Fruit fly (Drosophila melanogaster): ENCODE results near the gene Las.

Gene Las

dm6 chr3L:20471499-20472313 is 39.5 kb upstream of the Las start (continued):
- TF ChIP-seq h (optimal IDR thresholded peaks at IDR 0.05) (no peak), CG33557 (GFP tag; optimal IDR thresholded peaks at IDR 0.05) (peak; percentile 57), chm (GFP tag; IDR thresholded peaks at IDR 0.05) (0 out of 2 replicates have a peak, but pooled peaks have one; percentile 32), ttk (GFP tag; IDR thresholded peaks at IDR 0.05) (no peak), onecut (GFP tag; IDR thresholded peaks at IDR 0.05) (peak; percentile 68), CG7271 (tag; optimal IDR thresholded peaks at IDR 0.05) (no peak), CG6175 (GFP tag; IDR thresholded peaks at IDR 0.05) (no peak), CG12219 (GFP tag; optimal IDR thresholded peaks at IDR 0.05) (peak; percentile 30), CG31224 (GFP tag; IDR thresholded peaks at IDR 0.05) (no peak), CG6765 (GFP tag; optimal IDR thresholded peaks at IDR 0.05) (peak; percentile 49), Mrtf (GFP tag; IDR thresholded peaks at IDR 0.05) (0 out of 3 replicates have a peak, but pooled peaks have one; percentile 21), CG8388 (GFP tag; optimal IDR thresholded peaks at IDR 0.05) (no peak), CG9876 (GFP tag; optimal IDR thresholded peaks at IDR 0.05) (peak; percentile 11), GATAe (GFP tag; conservative IDR thresholded peaks at IDR 0.05) (no peak), fu2 (GFP tag; optimal IDR thresholded peaks at IDR 0.05) (peak; percentile 12), CG9437 (GFP tag; optimal IDR thresholded peaks at IDR 0.05) (peak; percentile 22), CG4730 (GFP tag; IDR thresholded peaks at IDR 0.05) (no peak), CG12236 (GFP tag; optimal IDR thresholded peaks at IDR 0.05) (peak; percentile 72), tna (GFP tag; IDR thresholded peaks at IDR 0.05; ENCODE audit: partially characterized antibody) (no peak), fd96Cb (tag; optimal IDR thresholded peaks at IDR 0.05) (no peak), TFAM (GFP tag; optimal IDR thresholded peaks at IDR 0.05) (peak; percentile 54), Dp (GFP tag; optimal IDR thresholded peaks at IDR 0.05) (no peak), CG11456 (GFP tag; IDR thresholded peaks at IDR 0.05) (no peak), CG14667 (GFP tag; IDR thresholded peaks at IDR 0.05) (no peak), CG1832 (GFP tag; optimal IDR thresholded peaks at IDR 0.05) (no peak), bigmax (GFP tag; optimal IDR thresholded peaks at IDR 0.05) (peak; percentile 3), CG3847 (GFP tag; IDR thresholded peaks at IDR 0.05) (no peak; the same call in 1 of the 2 replicates), Neu2 (GFP tag; optimal IDR thresholded peaks at IDR 0.05; ENCODE audit: borderline replicate concordance) (no peak), CG17328 (GFP tag; IDR thresholded peaks at IDR 0.05) (peak; percentile 32; the same call in 1 of the 2 replicates), Ada2b (GFP tag; IDR thresholded peaks at IDR 0.05) (no peak), Ets65A (GFP tag) (peak; percentile 47), Sox100B (GFP tag; optimal IDR thresholded peaks at IDR 0.05) (peak; percentile 53), CG32767 (GFP tag; IDR thresholded peaks at IDR 0.05) (no peak), Lpt (GFP tag; optimal IDR thresholded peaks at IDR 0.05) (no peak), croc (GFP tag; conservative IDR thresholded peaks at IDR 0.05) (no peak), unc-4 (GFP tag; IDR thresholded peaks at IDR 0.05; ENCODE audit: partially characterized antibody) (no peak), D19B (GFP tag; optimal IDR thresholded peaks at IDR 0.05) (no peak), mld (GFP tag; IDR thresholded peaks at IDR 0.05; ENCODE audit: partially characterized antibody) (no peak), CG7745 (tag; optimal IDR thresholded peaks at IDR 0.05) (peak; percentile 20), Atf3 (GFP tag; optimal IDR thresholded peaks at IDR 0.05) (no peak), CG6683 (GFP tag; optimal IDR thresholded peaks at IDR 0.05) (peak; percentile 37), CG15479 (GFP tag; optimal IDR thresholded peaks at IDR 0.05) (peak; percentile 5), Asciz (GFP tag; optimal IDR thresholded peaks at IDR 0.05) (peak; percentile 79), CG6854 (GFP tag; optimal IDR thresholded peaks at IDR 0.05) (peak; percentile 55), dmrt99B (tag; optimal IDR thresholded peaks at IDR 0.05) (no peak), gcm2 (GFP tag; optimal IDR thresholded peaks at IDR 0.05) (no peak), CG6689 (GFP tag; IDR thresholded peaks at IDR 0.05) (no peak), CG10543 (GFP tag; optimal IDR thresholded peaks at IDR 0.05) (peak; percentile 43), Lim3 (GFP tag; IDR thresholded peaks at IDR 0.05) (no peak), CG18011 (GFP tag; optimal IDR thresholded peaks at IDR 0.05) (peak; percentile 21)

Data from whole organism, embryonic.